Worm (Caenorhabditis elegans) whole organism, late embryonic: Measurements from ENCODE around the gene irld-39.

Experiments used
- C38D4.7 ChIP-seq: fragments of 200-800 bp; sonication (Bioruptor generic); optimal IDR thresholded peaks from 2 replicates; lab custom pipeline; 2018; ENCODE audit warnings: mild to moderate bottlenecking, missing genetic modification characterization, moderate library complexity, missing compliant biosample characterization
- K09A11.1 ChIP-seq: sonication (generic microtip); optimal IDR thresholded peaks from 2 replicates; lab custom pipeline; 2017; ENCODE audit warnings: antibody characterized with exemption, mild to moderate bottlenecking, missing genetic modification characterization, missing compliant biosample characterization; ENCODE audit not compliant: insufficient read depth
- T23F11.4 ChIP-seq: fragments of 200-800 bp; sonication (Bioruptor generic); optimal IDR thresholded peaks from 2 replicates; lab custom pipeline; 2018; ENCODE audit warnings: mild to moderate bottlenecking, missing genetic modification characterization, missing compliant biosample characterization
- ama-1 ChIP-seq: fragments of 150-350 bp; optimal IDR thresholded peaks from 2 replicates; lab custom pipeline; 2014
- ceh-2 ChIP-seq: sonication (generic microtip); optimal IDR thresholded peaks from 2 replicates; lab custom pipeline; 2016; ENCODE audit warnings: missing genotype, missing genetic modification characterization, missing compliant biosample characterization
- ceh-24 ChIP-seq: sonication (generic microtip); optimal IDR thresholded peaks from 2 replicates; lab custom pipeline; 2016; ENCODE audit warnings: mild to moderate bottlenecking, missing genetic modification characterization, missing compliant biosample characterization
- ceh-48 ChIP-seq: sonication (generic microtip); optimal IDR thresholded peaks from 2 replicates; lab custom pipeline; 2016; ENCODE audit warnings: missing genetic modification characterization, inconsistent platforms, missing compliant biosample characterization
- ceh-6 ChIP-seq: fragments of 200-800 bp; sonication (Bioruptor generic); optimal IDR thresholded peaks from 2 replicates; lab custom pipeline; 2018; ENCODE audit warnings: mild to moderate bottlenecking, missing genetic modification characterization, missing compliant biosample characterization
- ceh-9 ChIP-seq: sonication (generic microtip); optimal IDR thresholded peaks from 2 replicates; lab custom pipeline; 2016; ENCODE audit warnings: mild to moderate bottlenecking, missing genetic modification characterization, inconsistent platforms, missing compliant biosample characterization
- che-1 ChIP-seq: sonication (generic microtip); optimal IDR thresholded peaks from 2 replicates; lab custom pipeline; 2016; ENCODE audit warnings: mild to moderate bottlenecking, missing genetic modification characterization, missing compliant biosample characterization
- elt-2 ChIP-seq: sonication (generic microtip); optimal IDR thresholded peaks from 2 replicates; lab custom pipeline; 2016; ENCODE audit warnings: missing genetic modification reagents, missing genetic modification characterization, missing compliant biosample characterization
- ets-4 ChIP-seq: sonication (generic microtip); optimal IDR thresholded peaks from 2 replicates; lab custom pipeline; 2016; ENCODE audit warnings: missing genetic modification characterization, missing compliant biosample characterization
- eyg-1 ChIP-seq: sonication (generic microtip); optimal IDR thresholded peaks from 2 replicates; lab custom pipeline; 2016; ENCODE audit warnings: missing genotype, missing genetic modification characterization, missing compliant biosample characterization
- fkh-10 ChIP-seq: fragments of 150-350 bp; optimal IDR thresholded peaks from 2 replicates; lab custom pipeline; 2014; ENCODE audit warnings: missing biosample characterization, missing genetic modification reagents, missing genetic modification characterization
- hlh-15 ChIP-seq: sonication (generic microtip); optimal IDR thresholded peaks from 2 replicates; lab custom pipeline; 2016; ENCODE audit warnings: missing genetic modification characterization, missing compliant biosample characterization
- hlh-30 ChIP-seq: sonication (generic microtip); optimal IDR thresholded peaks from 2 replicates; lab custom pipeline; 2017; ENCODE audit warnings: antibody characterized with exemption, missing genetic modification characterization, missing compliant biosample characterization; ENCODE audit not compliant: insufficient read depth
- hlh-6 ChIP-seq: sonication (generic microtip); optimal IDR thresholded peaks from 2 replicates; lab custom pipeline; 2016; ENCODE audit warnings: missing genotype, missing genetic modification characterization, missing compliant biosample characterization
- lim-6 ChIP-seq: sonication (generic microtip); optimal IDR thresholded peaks from 2 replicates; lab custom pipeline; 2016; ENCODE audit warnings: missing genetic modification characterization, missing compliant biosample characterization
- lin-11 ChIP-seq: fragments of 200-800 bp; sonication (Bioruptor generic); optimal IDR thresholded peaks from 2 replicates; lab custom pipeline; 2018; ENCODE audit warnings: mild to moderate bottlenecking, missing genetic modification characterization, missing compliant biosample characterization
- madf-2 ChIP-seq: sonication (generic microtip); optimal IDR thresholded peaks from 2 replicates; lab custom pipeline; 2017; ENCODE audit warnings: missing genetic modification characterization, missing compliant biosample characterization
- nfya-1 ChIP-seq: sonication (generic microtip); optimal IDR thresholded peaks from 2 replicates; lab custom pipeline; 2017; ENCODE audit warnings: missing genetic modification characterization, mild to moderate bottlenecking, missing compliant biosample characterization, antibody characterized with exemption, moderate library complexity
- nhr-232 ChIP-seq: sonication (generic microtip); optimal IDR thresholded peaks from 2 replicates; lab custom pipeline; 2016; ENCODE audit warnings: missing genetic modification characterization, missing compliant biosample characterization
- odd-2 ChIP-seq: sonication (generic microtip); optimal IDR thresholded peaks from 2 replicates; lab custom pipeline; 2017; ENCODE audit warnings: antibody characterized with exemption, mild to moderate bottlenecking, missing genetic modification characterization, missing compliant biosample characterization
- pax-1 ChIP-seq: fragments of 150-350 bp; optimal IDR thresholded peaks from 2 replicates; lab custom pipeline; 2014; ENCODE audit warnings: missing biosample characterization, missing genetic modification characterization
- pqm-1 ChIP-seq: sonication (generic microtip); optimal IDR thresholded peaks from 2 replicates; lab custom pipeline; 2016; ENCODE audit warnings: missing genetic modification characterization, missing compliant biosample characterization
- pros-1 ChIP-seq: fragments of 150-350 bp; optimal IDR thresholded peaks from 2 replicates; lab custom pipeline; 2014; ENCODE audit warnings: missing biosample characterization, missing genetic modification reagents, missing genetic modification characterization
- ref-2 ChIP-seq: sonication (generic microtip); optimal IDR thresholded peaks from 2 replicates; lab custom pipeline; 2016; ENCODE audit warnings: missing genetic modification characterization, missing compliant biosample characterization
- rnt-1 ChIP-seq: sonication (generic microtip); optimal IDR thresholded peaks from 2 replicates; lab custom pipeline; 2016; ENCODE audit warnings: missing genetic modification characterization, missing compliant biosample characterization
- sdc-2 ChIP-seq: sonication (generic microtip); optimal IDR thresholded peaks from 2 replicates; lab custom pipeline; 2016; ENCODE audit warnings: missing genotype, missing genetic modification characterization, missing compliant biosample characterization
- sox-2 ChIP-seq: fragments of 200-800 bp; sonication (Bioruptor generic); IDR thresholded peaks from 2 replicates; pipeline ENCODE4 v1.3.6; 2022; ENCODE audit warnings: missing genetic modification reagents, missing genetic modification characterization, missing compliant biosample characterization
- sox-4 ChIP-seq: sonication (generic microtip); optimal IDR thresholded peaks from 2 replicates; lab custom pipeline; 2017; ENCODE audit warnings: mild to moderate bottlenecking, missing genetic modification characterization, inconsistent platforms, missing compliant biosample characterization
- tbx-2 ChIP-seq: sonication (generic microtip); optimal IDR thresholded peaks from 2 replicates; lab custom pipeline; 2016; ENCODE audit warnings: missing genetic modification characterization, missing compliant biosample characterization
- ttx-3 ChIP-seq: sonication (generic microtip); optimal IDR thresholded peaks from 2 replicates; lab custom pipeline; 2016; ENCODE audit warnings: missing genetic modification reagents, missing genetic modification characterization, missing compliant biosample characterization
- unc-3 ChIP-seq, 2 experiments: fragments of 200-800 bp in 1 of 2; sonication (Bioruptor generic) in 1 of 2; sonication (generic microtip) in 1 of 2; conservative IDR thresholded peaks in 1 of 2; optimal IDR thresholded peaks in 1 of 2; 2 replicates each; pipeline versions ENCODE4 v1.3.6 to Lab custom; 2016 to 2022; ENCODE audit warnings: missing compliant biosample characterization in 2 of 2, missing genetic modification characterization in 2 of 2, missing genetic modification reagents in 1 of 2
- unc-42 ChIP-seq: sonication (generic microtip); optimal IDR thresholded peaks from 2 replicates; lab custom pipeline; 2016; ENCODE audit warnings: missing genotype, missing genetic modification characterization, missing compliant biosample characterization
- unc-86 ChIP-seq: sonication (generic microtip); optimal IDR thresholded peaks from 2 replicates; lab custom pipeline; 2016; ENCODE audit warnings: missing genetic modification characterization, missing compliant biosample characterization

irld-39 gene

ce11 chrIV:16238555-16238954 is 5.6 kb downstream of the irld-39 start, which contains the start of gene srw-61:
TSS of gene srw-61 (minus strand) at chrIV:16238655.
- no peak for TF ChIP-seq unc-3 (GFP tag; conservative IDR thresholded peaks at IDR 0.05; lab: Robert Waterston, UW)
- TF ChIP-seq unc-3 (tag; optimal IDR thresholded peaks at IDR 0.05; lab: Kevin White, UChicago) = no peak
- no peak for TF ChIP-seq unc-42 (tag; lab: Kevin White, UChicago)
- TF ChIP-seq madf-2 (tag; lab: Kevin White, UChicago) = no peak
- no peak for TF ChIP-seq fkh-10 (GFP tag; lab: Kevin White, UChicago)
- TF ChIP-seq C38D4.7 (GFP tag; lab: Kevin White, UChicago) = no peak
- TF ChIP-seq sox-2 = no peak
- no peak for TF ChIP-seq elt-2 (tag; lab: Kevin White, UChicago)
- TF ChIP-seq tbx-2 (tag; lab: Kevin White, UChicago) = no peak
- TF ChIP-seq ets-4 = no peak
- no peak for TF ChIP-seq sdc-2 (tag; lab: Kevin White, UChicago)
- no peak for TF ChIP-seq ama-1
- TF ChIP-seq ref-2 = no peak
- TF ChIP-seq odd-2 (tag; lab: Kevin White, UChicago) = no peak
- no peak for TF ChIP-seq ceh-9 (tag; lab: Kevin White, UChicago)

ce11 chrIV:16247131-16247530 is 14.2 kb downstream of the irld-39 start, which contains the start of gene F38C2.1:
TSS of gene F38C2.1 (plus strand) at chrIV:16247431.
- no peak for TF ChIP-seq lim-6 (tag; lab: Kevin White, UChicago)
- no peak for TF ChIP-seq pqm-1 (tag; lab: Kevin White, UChicago)
- no peak for TF ChIP-seq nfya-1

ce11 chrIV:16254464-16254863 is 21.5 kb downstream of the irld-39 start, which contains the start of gene hlh-17:
TSS of gene hlh-17 (plus strand) at chrIV:16254764.
- TF ChIP-seq ceh-2 (no peak), unc-42 (tag; lab: Kevin White, UChicago) (no peak), hlh-30 (tag; lab: Kevin White, UChicago) (no peak), pax-1 (tag; lab: Kevin White, UChicago) (no peak), ceh-6 (GFP tag; lab: Kevin White, UChicago) (no peak), eyg-1 (tag; lab: Kevin White, UChicago) (no peak), fkh-10 (GFP tag; lab: Kevin White, UChicago) (no peak)

ce11 chrIV:16257330-16257729 is 24.4 kb downstream of the irld-39 start, which contains the start of gene hlh-31:
TSS of gene hlh-31 (plus strand) at chrIV:16257630.
- TF ChIP-seq ceh-24 = no peak
- no peak for TF ChIP-seq odd-2 (tag; lab: Kevin White, UChicago)
- TF ChIP-seq ceh-48 (tag; lab: Kevin White, UChicago) = no peak
- TF ChIP-seq C38D4.7 (GFP tag; lab: Kevin White, UChicago) = no peak
- no peak for TF ChIP-seq K09A11.1 (tag; lab: Kevin White, UChicago)
- no peak for TF ChIP-seq hlh-6 (tag; lab: Kevin White, UChicago)
- TF ChIP-seq lin-11 = no peak
- TF ChIP-seq pqm-1 (tag; lab: Kevin White, UChicago) = no peak
- no peak for TF ChIP-seq fkh-10 (GFP tag; lab: Kevin White, UChicago)
- TF ChIP-seq ceh-9 (tag; lab: Kevin White, UChicago) = no peak
- no peak for TF ChIP-seq sox-4
- TF ChIP-seq nhr-232 (tag; lab: Kevin White, UChicago) = no peak
- no peak for TF ChIP-seq sox-2
- no peak for TF ChIP-seq rnt-1 (tag; lab: Kevin White, UChicago)
- TF ChIP-seq hlh-15 = no peak
- no peak for TF ChIP-seq che-1 (tag; lab: Kevin White, UChicago)
- TF ChIP-seq tbx-2 (tag; lab: Kevin White, UChicago) = no peak

- TF ChIP-seq odd-2 (tag; lab: Kevin White, UChicago) = no peak
- no peak for TF ChIP-seq T23F11.4 (GFP tag; lab: Kevin White, UChicago)
- TF ChIP-seq nfya-1 = no peak
- TF ChIP-seq unc-86 = no peak
- no peak for TF ChIP-seq unc-3 (GFP tag; conservative IDR thresholded peaks at IDR 0.05; lab: Robert Waterston, UW)
- no peak for TF ChIP-seq unc-3 (tag; optimal IDR thresholded peaks at IDR 0.05; lab: Kevin White, UChicago)
- no peak for TF ChIP-seq sox-2
- no peak for TF ChIP-seq che-1 (tag; lab: Kevin White, UChicago)
- no peak for TF ChIP-seq ttx-3
- no peak for TF ChIP-seq pax-1 (tag; lab: Kevin White, UChicago)
- no peak for TF ChIP-seq pros-1 (tag; lab: Kevin White, UChicago)
- no peak for TF ChIP-seq sox-4
- TF ChIP-seq, all 69 proteins: peak for 0
Observed at ce11 chrIV:16270955-16271354, 38.0 kb downstream of the irld-39 start, which contains the start of gene F38C2.4. TSS of gene F38C2.4 (plus strand) at chrIV:16271255.
